Fruit fly (Drosophila melanogaster) whole organism, embryonic: ENCODE data around the gene Hs2st.

Source experiments
- Bteb2 ChIP-seq: fragments of 200-800 bp; sonication (Bioruptor generic); optimal IDR thresholded peaks from 2 replicates; lab custom pipeline; 2016; ENCODE audit warnings: missing biosample characterization, missing genetic modification characterization
- CG10462 ChIP-seq: fragments of 200-800 bp; sonication (Bioruptor generic); optimal IDR thresholded peaks from 2 replicates; lab custom pipeline; 2016; ENCODE audit warnings: missing biosample characterization, missing genetic modification characterization
- CG13775 ChIP-seq: fragments of 200-800 bp; sonication (Bioruptor generic); optimal IDR thresholded peaks from 3 replicates; lab custom pipeline; 2017; ENCODE audit warnings: missing biosample characterization, mild to moderate bottlenecking, missing genetic modification characterization
- CG18619 ChIP-seq: fragments of 200-800 bp; sonication (Bioruptor generic); optimal IDR thresholded peaks from 3 replicates; lab custom pipeline; 2017; ENCODE audit warnings: missing biosample characterization, mild to moderate bottlenecking, missing genetic modification characterization
- CG31365 ChIP-seq: fragments of 200-800 bp; sonication (Bioruptor generic); optimal IDR thresholded peaks from 2 replicates; lab custom pipeline; 2018; ENCODE audit warnings: missing biosample characterization, mild to moderate bottlenecking, missing genetic modification characterization
- CG31388 ChIP-seq: fragments of 200-800 bp; sonication (Bioruptor generic); optimal IDR thresholded peaks from 2 replicates; lab custom pipeline; 2016; ENCODE audit warnings: missing biosample characterization, missing genetic modification characterization
- CG32532 ChIP-seq: fragments of 200-800 bp; sonication (Bioruptor generic); IDR thresholded peaks from 2 replicates; pipeline ENCODE4 v1.3.6; 2022; ENCODE audit warnings: missing biosample characterization, missing genetic modification characterization
- CG3726 ChIP-seq: fragments of 200-800 bp; sonication (Bioruptor generic); IDR thresholded peaks from 3 replicates; pipeline ENCODE4, ENCODE4 v1.3.6; 2022; ENCODE audit warnings: missing biosample characterization, missing genetic modification characterization
- CG4404 ChIP-seq: fragments of 200-800 bp; sonication (Bioruptor generic); IDR thresholded peaks from 2 replicates; pipeline ENCODE4 v1.3.6; 2022; ENCODE audit warnings: missing biosample characterization, missing genetic modification characterization
- CG4424 ChIP-seq: fragments of 200-800 bp; sonication (Bioruptor generic); optimal IDR thresholded peaks from 3 replicates; lab custom pipeline; 2016; ENCODE audit warnings: missing biosample characterization, missing genetic modification characterization
- CG7556 ChIP-seq: fragments of 200-800 bp; sonication (Bioruptor generic); optimal IDR thresholded peaks from 2 replicates; lab custom pipeline; 2017; ENCODE audit warnings: missing biosample characterization, mild to moderate bottlenecking, missing genetic modification characterization
- CG8478 ChIP-seq: fragments of >200 bp; optimal IDR thresholded peaks from 2 replicates; lab custom pipeline; 2018
- CG8924 ChIP-seq: fragments of 200-800 bp; optimal IDR thresholded peaks from 3 replicates; lab custom pipeline; 2019; ENCODE audit warnings: missing biosample characterization, mild to moderate bottlenecking, missing genetic modification characterization, moderate library complexity
- CG9727 ChIP-seq: fragments of 200-800 bp; sonication (Bioruptor generic); optimal IDR thresholded peaks from 3 replicates; lab custom pipeline; 2017; ENCODE audit warnings: missing biosample characterization, mild to moderate bottlenecking, missing genetic modification characterization
- CG9817 ChIP-seq: fragments of 200-800 bp; sonication (Bioruptor generic); optimal IDR thresholded peaks from 2 replicates; lab custom pipeline; 2018; ENCODE audit warnings: missing biosample characterization, mild to moderate bottlenecking, missing genetic modification characterization, moderate library complexity
- Deaf1 ChIP-seq: fragments of 200-800 bp; optimal IDR thresholded peaks from 3 replicates; lab custom pipeline; 2019; ENCODE audit warnings: missing biosample characterization, mild to moderate bottlenecking, missing genetic modification characterization, moderate library complexity
- Ets65A ChIP-seq: fragments of 200-800 bp; sonication (Bioruptor generic); peaks from one replicate; lab custom pipeline; 2016; ENCODE audit warnings: missing biosample characterization, missing genetic modification characterization
- H2.0 ChIP-seq: fragments of 200-800 bp; sonication (Bioruptor generic); IDR thresholded peaks from 2 replicates; pipeline ENCODE4 v1.3.6; 2022; ENCODE audit warnings: missing biosample characterization, missing genetic modification characterization
- Hr78 ChIP-seq, 2 experiments: fragments of 200-800 bp in 1 of 2; fragments of >200 bp in 1 of 2; sonication (Bioruptor generic) in 1 of 2; optimal IDR thresholded peaks; 2 replicates each; lab custom pipeline; 2017 to 2019; ENCODE audit warnings: missing biosample characterization in 2 of 2, missing genetic modification characterization in 2 of 2, mild to moderate bottlenecking in 1 of 2, moderate library complexity in 1 of 2
- Lpt ChIP-seq: fragments of >200 bp; optimal IDR thresholded peaks from 2 replicates; lab custom pipeline; 2018; ENCODE audit warnings: missing biosample characterization, missing genetic modification characterization
- Mad ChIP-seq: fragments of 200-800 bp; sonication (Bioruptor generic); optimal IDR thresholded peaks from 2 replicates; lab custom pipeline; 2016; ENCODE audit warnings: missing biosample characterization, missing genetic modification characterization
- Scr ChIP-seq: fragments of 200-800 bp; sonication (Bioruptor generic); IDR thresholded peaks from 2 replicates; pipeline ENCODE4 v1.3.6; 2022; ENCODE audit warnings: missing biosample characterization, missing genetic modification characterization; ENCODE audit not compliant: partially characterized antibody
- Sry-β ChIP-seq: fragments of 200-800 bp; sonication (Bioruptor generic); optimal IDR thresholded peaks from 2 replicates; lab custom pipeline; 2018; ENCODE audit warnings: missing biosample characterization, mild to moderate bottlenecking, missing genetic modification characterization, moderate library complexity
- Ssrp ChIP-seq: fragments of 200-800 bp; sonication (Bioruptor generic); optimal IDR thresholded peaks from 2 replicates; lab custom pipeline; 2018; ENCODE audit warnings: missing biosample characterization, mild to moderate bottlenecking, missing genetic modification characterization, moderate library complexity
- Xbp1 ChIP-seq: fragments of 200-800 bp; sonication (Bioruptor generic); optimal IDR thresholded peaks from 3 replicates; lab custom pipeline; 2016; ENCODE audit warnings: missing biosample characterization, mild to moderate bottlenecking, missing genetic modification characterization
- ap ChIP-seq: fragments of 200-800 bp; sonication (Bioruptor generic); IDR thresholded peaks from 2 replicates; pipeline ENCODE4 v1.3.6; 2022; ENCODE audit warnings: missing biosample characterization, missing genetic modification characterization
- bab2 ChIP-seq: fragments of 200-800 bp; sonication (Bioruptor generic); optimal IDR thresholded peaks from 2 replicates; lab custom pipeline; 2016; ENCODE audit warnings: missing biosample characterization, missing genetic modification characterization
- br ChIP-seq: fragments of >200 bp; optimal IDR thresholded peaks from 2 replicates; lab custom pipeline; 2017
- bsh ChIP-seq, 2 experiments: fragments of 200-800 bp; sonication (Bioruptor generic); optimal IDR thresholded peaks; 2 replicates each; lab custom pipeline; 2017 to 2018; ENCODE audit warnings: mild to moderate bottlenecking in 2 of 2, missing biosample characterization in 2 of 2, missing genetic modification characterization in 2 of 2, moderate library complexity in 1 of 2
- cg ChIP-seq: fragments of 200-800 bp; sonication (Bioruptor generic); optimal IDR thresholded peaks from 3 replicates; lab custom pipeline; 2019; ENCODE audit warnings: missing biosample characterization, mild to moderate bottlenecking, missing genetic modification characterization, moderate library complexity
- chinmo ChIP-seq: fragments of 200-800 bp; sonication (Bioruptor generic); IDR thresholded peaks from 4 replicates; pipeline ENCODE4 v1.3.6; 2022; ENCODE audit warnings: missing biosample characterization, missing genetic modification characterization; ENCODE audit not compliant: partially characterized antibody
- ci ChIP-seq: fragments of 200-800 bp; sonication (Bioruptor generic); IDR thresholded peaks from 3 replicates; pipeline ENCODE4 v1.3.6; 2022; ENCODE audit warnings: missing biosample characterization, missing genetic modification characterization
- eve ChIP-seq, 2 experiments: fragments of >200 bp; optimal IDR thresholded peaks; 2 replicates each; lab custom pipeline; 2017; ENCODE audit warnings: missing biosample characterization in 2 of 2, missing genetic modification characterization in 2 of 2
- fd3F ChIP-seq: fragments of 200-800 bp; sonication (Bioruptor generic); optimal IDR thresholded peaks from 2 replicates; lab custom pipeline; 2018; ENCODE audit warnings: missing biosample characterization, mild to moderate bottlenecking, missing genetic modification characterization, moderate library complexity
- fd64A ChIP-seq: fragments of 200-800 bp; sonication (Bioruptor generic); optimal IDR thresholded peaks from 3 replicates; lab custom pipeline; 2018; ENCODE audit warnings: missing biosample characterization, mild to moderate bottlenecking, missing genetic modification characterization
- ftz-f1 ChIP-seq: fragments of 200-800 bp; sonication (Bioruptor generic); optimal IDR thresholded peaks from 2 replicates; lab custom pipeline; 2016; ENCODE audit warnings: missing biosample characterization, missing genetic modification characterization
- gt ChIP-seq: fragments of 200-800 bp; sonication (Bioruptor generic); IDR thresholded peaks from 2 replicates; pipeline ENCODE4 v1.3.6; 2022; ENCODE audit warnings: missing biosample characterization, missing genetic modification characterization
- insv ChIP-seq, 2 experiments: fragments of 200-800 bp; sonication (Bioruptor generic); optimal IDR thresholded peaks; 3 replicates each; lab custom pipeline; 2016 to 2018; ENCODE audit warnings: missing biosample characterization in 2 of 2, missing genetic modification characterization in 2 of 2
- jing ChIP-seq: fragments of 200-800 bp; sonication (Bioruptor generic); optimal IDR thresholded peaks from 2 replicates; lab custom pipeline; 2018; ENCODE audit warnings: missing biosample characterization, mild to moderate bottlenecking, missing genetic modification characterization
- jumu ChIP-seq: fragments of 200-800 bp; sonication (Bioruptor generic); optimal IDR thresholded peaks from 3 replicates; lab custom pipeline; 2016; ENCODE audit warnings: missing biosample characterization, missing genetic modification characterization
- kni ChIP-seq: fragments of 200-800 bp; sonication (Bioruptor generic); optimal IDR thresholded peaks from 3 replicates; lab custom pipeline; 2017; ENCODE audit warnings: mild to moderate bottlenecking, missing biosample characterization, missing genetic modification reagents, missing genetic modification characterization
- mam ChIP-seq: fragments of 200-800 bp; sonication (Bioruptor generic); optimal IDR thresholded peaks from 3 replicates; lab custom pipeline; 2016; ENCODE audit warnings: missing biosample characterization, missing genetic modification characterization
- pnt ChIP-seq: fragments of 200-800 bp; sonication (Bioruptor generic); optimal IDR thresholded peaks from 3 replicates; lab custom pipeline; 2016; ENCODE audit warnings: missing biosample characterization, missing genetic modification characterization
- sd ChIP-seq: fragments of 200-800 bp; sonication (Bioruptor generic); optimal IDR thresholded peaks from 3 replicates; lab custom pipeline; 2018; ENCODE audit warnings: missing biosample characterization, mild to moderate bottlenecking, missing genetic modification characterization, moderate library complexity
- sim ChIP-seq: fragments of 200-800 bp; sonication (Bioruptor generic); IDR thresholded peaks from 2 replicates; pipeline ENCODE4 v1.3.6; 2022; ENCODE audit warnings: missing biosample characterization, missing genetic modification characterization
- slp2 ChIP-seq: fragments of 200-800 bp; sonication (Bioruptor generic); optimal IDR thresholded peaks from 2 replicates; lab custom pipeline; 2016; ENCODE audit warnings: missing biosample characterization, missing genetic modification characterization
- sug ChIP-seq: fragments of 200-800 bp; optimal IDR thresholded peaks from 2 replicates; lab custom pipeline; 2019; ENCODE audit warnings: missing biosample characterization, mild to moderate bottlenecking, missing genetic modification characterization, moderate library complexity
- ttk ChIP-seq: fragments of 200-800 bp; sonication (Bioruptor generic); IDR thresholded peaks from 2 replicates; pipeline ENCODE4 v2.1.2; 2022; ENCODE audit warnings: missing biosample characterization, missing genetic modification characterization
- tup ChIP-seq: fragments of 200-800 bp; sonication (Bioruptor generic); optimal IDR thresholded peaks from 2 replicates; lab custom pipeline; 2016; ENCODE audit warnings: missing biosample characterization, mild to moderate bottlenecking, missing genetic modification characterization, moderate library complexity
- unc-4 ChIP-seq: fragments of 200-800 bp; sonication (Bioruptor generic); IDR thresholded peaks from 2 replicates; pipeline ENCODE4 v1.3.6; 2022; ENCODE audit warnings: missing biosample characterization, missing genetic modification characterization; ENCODE audit not compliant: partially characterized antibody
- unpg ChIP-seq: fragments of 200-800 bp; sonication (Bioruptor generic); optimal IDR thresholded peaks from 3 replicates; lab custom pipeline; 2018; ENCODE audit warnings: missing biosample characterization, mild to moderate bottlenecking, missing genetic modification characterization, moderate library complexity
- z ChIP-seq: fragments of 200-800 bp; sonication (Bioruptor generic); IDR thresholded peaks from 3 replicates; pipeline ENCODE4 v1.3.6; 2022; ENCODE audit warnings: missing biosample characterization, missing genetic modification characterization

Hs2st gene

DNA sequence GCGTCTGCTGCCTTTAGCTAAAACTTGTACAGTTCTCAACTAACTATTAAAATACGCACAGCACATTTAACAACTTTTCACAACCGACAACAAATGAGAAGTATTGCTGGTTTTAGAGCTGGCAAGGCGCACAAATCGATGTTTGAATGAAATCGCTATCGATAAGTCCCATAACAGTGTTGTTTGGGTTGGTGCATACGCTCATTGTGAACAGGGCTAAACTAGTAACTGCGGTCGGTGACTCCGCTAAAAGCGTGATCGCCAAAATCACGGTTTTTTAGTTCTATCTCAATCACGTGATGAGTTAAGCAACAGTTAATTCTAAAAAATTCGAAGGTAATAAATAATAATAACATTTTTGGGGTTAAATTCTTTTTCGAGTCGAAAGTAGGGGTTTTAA, 8.8 kb upstream of the Hs2st start, which contains the start of gene Top2 (continued):
- TF ChIP-seq fd64A (GFP tag; lab: Kevin White, UChicago), result no peak
- peak; percentile 50 for TF ChIP-seq Sry-β
- no peak for TF ChIP-seq CG31388 (GFP tag; lab: Kevin White, UChicago)
- peak; percentile 43 for TF ChIP-seq Ssrp (tag; lab: Kevin White, UChicago)
- TF ChIP-seq gt (GFP tag; lab: Robert Waterston, UW), result no peak
- TF ChIP-seq CG18619 (GFP tag; lab: Kevin White, UChicago), result no peak
- no peak for TF ChIP-seq Hr78 (GFP tag; optimal IDR thresholded peaks at IDR 0.05; lab: Kevin White, UChicago)
- TF ChIP-seq bab2 (GFP tag; lab: Kevin White, UChicago), result no peak
- no peak for TF ChIP-seq CG8478 (lab: Kevin White, UChicago)
- no peak for TF ChIP-seq fd3F (GFP tag; lab: Kevin White, UChicago)
- no peak for TF ChIP-seq bsh (GFP tag; optimal IDR thresholded peaks at IDR 0.05; lab: Kevin White, UChicago)
- TF ChIP-seq ci, result peak; percentile 34; the same call in 1 of the 3 replicates
- TF ChIP-seq eve (GFP tag; optimal IDR thresholded peaks at IDR 0.05; lab: Kevin White, UChicago), result no peak
- no peak for TF ChIP-seq cg (GFP tag; lab: Kevin White, UChicago)
- no peak for TF ChIP-seq CG32532 (GFP tag; lab: Robert Waterston, UW)
- TF ChIP-seq sug (tag; lab: Kevin White, UChicago), result peak; percentile 38
- peak; percentile 0 for TF ChIP-seq Bteb2 (GFP tag; lab: Kevin White, UChicago)
- peak; percentile 76 for TF ChIP-seq Scr (GFP tag; lab: Robert Waterston, UW)
- TF ChIP-seq sd (tag; lab: Kevin White, UChicago), result peak; percentile 6
- no peak for TF ChIP-seq CG31365 (tag; lab: Kevin White, UChicago)
- TF ChIP-seq Xbp1 (GFP tag; lab: Kevin White, UChicago), result peak; percentile 51
- TF ChIP-seq CG4404 (GFP tag; lab: Robert Waterston, UW), result no peak
- TF ChIP-seq sim, result no peak
- TF ChIP-seq chinmo (GFP tag; lab: Robert Waterston, UW), result peak; percentile 72; the same call in 2 of the 4 replicates
- no peak for TF ChIP-seq Deaf1 (tag; lab: Kevin White, UChicago)
- no peak for TF ChIP-seq CG7556
- no peak for TF ChIP-seq kni (GFP tag; lab: Kevin White, UChicago)
- no peak for TF ChIP-seq jing (GFP tag; lab: Kevin White, UChicago)
- no peak for TF ChIP-seq z
- no peak for TF ChIP-seq pnt (GFP tag; lab: Kevin White, UChicago)
- peak; percentile 65 for TF ChIP-seq ftz-f1 (GFP tag; lab: Kevin White, UChicago)
- TF ChIP-seq Mad (GFP tag; lab: Kevin White, UChicago), result peak; percentile 58
- TF ChIP-seq insv (GFP tag; optimal IDR thresholded peaks at IDR 0.05; lab: Kevin White, UChicago), result peak in 1 of 2 experiments; percentile 53
- TF ChIP-seq CG8924 (tag; lab: Kevin White, UChicago), result peak; percentile 27
- peak; percentile 39 for TF ChIP-seq jumu (GFP tag; lab: Kevin White, UChicago)
- no peak for TF ChIP-seq H2.0 (GFP tag; lab: Robert Waterston, UW)
- TF ChIP-seq unc-4 (GFP tag; lab: Robert Waterston, UW), result peak; percentile 83
- no peak for TF ChIP-seq CG3726 (GFP tag; lab: Robert Waterston, UW)
- peak; percentile 30 for TF ChIP-seq CG9817 (tag; lab: Kevin White, UChicago)
- TF ChIP-seq CG4424 (GFP tag; lab: Kevin White, UChicago), result peak; percentile 23
- peak; percentile 24 for TF ChIP-seq CG9727 (GFP tag; lab: Kevin White, UChicago)
- TF ChIP-seq CG13775, result no peak
- TF ChIP-seq slp2 (GFP tag; lab: Kevin White, UChicago), result no peak
- TF ChIP-seq Ets65A, result peak; percentile 92
- peak; percentile 20 for TF ChIP-seq CG10462 (GFP tag; lab: Kevin White, UChicago)
- no peak for TF ChIP-seq ttk (GFP tag; lab: Robert Waterston, UW)
- no peak for TF ChIP-seq br (lab: Kevin White, UChicago)
- peak; percentile 25 for TF ChIP-seq mam (GFP tag; lab: Kevin White, UChicago)
- no peak for TF ChIP-seq ap (GFP tag; lab: Robert Waterston, UW)
- TF ChIP-seq tup, result no peak
- TF ChIP-seq Lpt (GFP tag; lab: Kevin White, UChicago), result no peak
- TF ChIP-seq unpg (GFP tag; lab: Kevin White, UChicago), result peak; percentile 2
